Worm (Caenorhabditis elegans): Measurements from ENCODE around the gene tlk-1.

tlk-1 gene

ce11 chrIII:9744525-9744924, 44.8 kb downstream of the tlk-1 start:
- no peak for TF ChIP-seq unc-62 (GFP tag; optimal IDR thresholded peaks at IDR 0.05)

DNA sequence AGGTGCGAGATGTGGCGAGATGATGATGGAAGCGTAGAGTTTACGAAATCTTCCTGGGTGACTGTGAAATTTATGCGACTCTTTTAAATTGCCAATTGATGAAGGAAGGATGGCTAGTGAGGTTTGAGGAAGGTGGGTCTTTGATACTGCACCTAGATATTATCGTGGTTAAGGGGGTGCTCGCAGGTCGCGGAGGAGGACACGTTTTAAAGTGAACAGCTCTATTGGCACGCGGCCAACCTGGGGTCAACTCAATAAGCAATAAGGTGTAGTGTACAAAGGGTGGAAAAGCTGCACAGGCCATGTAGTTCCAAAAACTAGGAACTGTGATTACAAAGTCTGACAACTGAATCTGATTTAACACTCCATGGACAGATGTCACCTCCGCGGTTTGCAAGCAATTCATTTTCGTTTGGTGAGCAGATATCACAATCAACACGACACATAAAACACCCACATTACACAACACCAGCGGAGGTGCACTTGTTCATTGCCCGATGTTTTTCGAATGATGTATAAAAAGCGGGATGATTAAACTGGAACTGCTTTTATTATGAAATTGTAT, 45.7 kb downstream of the tlk-1 start:
- TF ChIP-seq unc-62 (GFP tag; optimal IDR thresholded peaks at IDR 0.05): no peak

ce11 chrIII:9746665-9747064, 47.0 kb downstream of the tlk-1 start:
- no peak for TF ChIP-seq unc-62 (GFP tag; optimal IDR thresholded peaks at IDR 0.05)

ce11 chrIII:9747133-9747532, 47.5 kb downstream of the tlk-1 start, which contains the start of the genes iff-1 and cdk-1:
iff-1 (minus strand) TSS chrIII:9747193.
cdk-1 (plus strand) TSS chrIII:9747472.
- no peak for TF ChIP-seq unc-62 (GFP tag; optimal IDR thresholded peaks at IDR 0.05)

- TF ChIP-seq unc-62 (GFP tag; optimal IDR thresholded peaks at IDR 0.05): no peak
Measured at ce11 chrIII:9748694-9749093, 49.0 kb downstream of the tlk-1 start, which contains the start of gene T05G5.4. T05G5.4 (plus strand) TSS chrIII:9748934.

- TF ChIP-seq unc-62 (GFP tag; optimal IDR thresholded peaks at IDR 0.05): no peak
Measured at ce11 chrIII:9751074-9751473, 51.4 kb downstream of the tlk-1 start, which contains the start of gene T05G5.5. T05G5.5 (minus strand) TSS chrIII:9751432.

DNA sequence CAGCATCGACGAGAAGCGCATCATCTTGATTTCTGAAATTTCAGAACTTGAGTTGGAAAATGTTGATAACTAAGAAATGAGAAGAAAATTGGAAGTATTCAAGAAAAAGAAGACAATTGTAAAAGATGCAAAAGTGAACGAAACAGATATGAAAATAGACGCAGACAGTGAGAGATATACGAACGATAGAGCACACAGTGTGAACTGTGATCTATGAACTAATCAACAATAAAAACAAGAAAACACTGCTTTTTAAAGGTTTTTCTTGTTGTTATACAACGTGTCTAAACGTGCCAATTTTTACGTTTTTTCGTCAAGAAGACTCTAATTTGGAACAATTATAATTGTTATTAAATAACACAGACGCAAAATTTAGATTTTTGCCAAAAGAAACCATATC, 53.2 kb downstream of the tlk-1 start, which contains the start of gene ech-6:
Gene ech-6 (minus strand): TSS at position 32 of the 400 bp plus-strand sequence.
- no peak for TF ChIP-seq unc-62 (GFP tag; optimal IDR thresholded peaks at IDR 0.05)

ce11 chrIII:9757414-9757813, 57.7 kb downstream of the tlk-1 start, which contains the start of gene vps-53:
vps-53 (minus strand) TSS chrIII:9757514.
- TF ChIP-seq unc-62 (GFP tag; optimal IDR thresholded peaks at IDR 0.05): no peak

DNA sequence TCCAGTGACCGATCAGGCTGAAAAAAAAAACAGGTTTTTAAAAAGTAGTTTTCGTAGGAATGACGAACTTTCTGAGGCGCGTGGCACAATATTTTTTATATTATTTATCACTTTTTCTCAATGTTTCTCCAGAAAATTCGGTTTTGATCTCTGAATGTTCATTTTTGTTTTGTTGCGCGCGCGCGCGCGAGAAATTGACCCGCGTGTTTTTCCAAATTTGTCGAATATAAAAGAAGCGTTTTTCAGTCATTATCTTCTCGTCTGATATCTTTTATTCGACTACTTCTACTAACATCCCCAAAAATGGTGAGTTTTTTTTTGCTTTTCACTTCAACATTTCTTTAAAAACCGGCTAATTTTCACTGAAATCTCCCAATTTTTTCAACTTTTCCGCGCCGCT, 59.2 kb downstream of the tlk-1 start, which contains the start of gene rmd-1:
Gene rmd-1 (plus strand): TSS at position 247 of the 400 bp plus-strand sequence.
- no peak for TF ChIP-seq unc-62 (GFP tag; optimal IDR thresholded peaks at IDR 0.05)

Measured in whole organism, dauer.